Fruit fly (Drosophila melanogaster): Measurements from ENCODE around the gene CG33270.
A peak's percentile ranks its signal among the peaks of the same experiment; 100 is the strongest.

Gene CG33270

DNA sequence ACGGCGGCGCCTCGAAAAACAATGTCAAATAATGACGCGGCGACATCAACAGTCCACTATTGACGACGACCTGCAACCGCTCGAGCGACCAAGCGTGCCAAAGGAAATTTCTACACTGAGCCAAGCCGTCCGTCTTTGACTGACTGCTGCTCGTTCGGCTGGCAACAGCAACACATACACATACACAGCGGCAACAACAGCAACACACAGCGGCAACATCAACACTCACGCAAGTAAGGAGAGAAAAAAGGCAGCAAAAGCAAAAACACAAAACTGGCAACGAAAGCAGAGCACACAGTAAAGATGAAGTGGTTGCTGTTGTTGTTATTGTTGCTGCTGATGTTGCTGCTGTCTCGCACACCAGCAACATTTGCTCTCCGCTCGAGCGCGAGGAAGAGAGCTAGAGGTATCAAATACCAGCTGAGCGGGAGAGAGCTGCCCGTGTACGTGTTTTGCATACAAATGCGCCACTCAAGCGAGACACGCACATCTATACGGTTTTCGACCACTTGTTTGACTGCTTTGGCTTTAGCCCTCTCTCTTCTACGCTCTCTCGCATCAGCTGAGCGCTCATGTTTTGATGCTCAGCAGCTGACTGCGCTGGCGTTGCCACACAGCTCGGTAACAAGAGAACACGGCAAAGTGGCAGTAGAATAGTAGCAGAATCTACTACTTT lies 25.3 kb downstream of the CG33270 start (continued):
- no peak for TF ChIP-seq prd (optimal IDR thresholded peaks at IDR 0.05)
- TF ChIP-seq prd (GFP tag; IDR thresholded peaks at IDR 0.05) = no peak
- TF ChIP-seq CG2120 (GFP tag; optimal IDR thresholded peaks at IDR 0.05) = no peak
- TF ChIP-seq disco-r (GFP tag; optimal IDR thresholded peaks at IDR 0.05) = no peak
- TF ChIP-seq sc (optimal IDR thresholded peaks at IDR 0.05) = no peak
- no peak for TF ChIP-seq sc (GFP tag; optimal IDR thresholded peaks at IDR 0.05)
- TF ChIP-seq bab2 (GFP tag; optimal IDR thresholded peaks at IDR 0.05) = no peak
- TF ChIP-seq pho (GFP tag; optimal IDR thresholded peaks at IDR 0.05) = no peak
- peak; percentile 59 for TF ChIP-seq mirr (GFP tag; optimal IDR thresholded peaks at IDR 0.05)
- peak; percentile 38 for TF ChIP-seq CG10147 (GFP tag; optimal IDR thresholded peaks at IDR 0.05)
- no peak for TF ChIP-seq CG15073 (GFP tag; optimal IDR thresholded peaks at IDR 0.05)
- TF ChIP-seq Gug (GFP tag; IDR thresholded peaks at IDR 0.05) = no peak
- peak; percentile 98 for TF ChIP-seq chinmo (GFP tag; IDR thresholded peaks at IDR 0.05; ENCODE audit: partially characterized antibody)
- no peak for TF ChIP-seq Camta (GFP tag; optimal IDR thresholded peaks at IDR 0.05)
- no peak; the same call in 2 of the 3 replicates for TF ChIP-seq CG16813 (GFP tag; IDR thresholded peaks at IDR 0.05; ENCODE audit: partially characterized antibody)
- TF ChIP-seq CG13424 (tag; optimal IDR thresholded peaks at IDR 0.05) = no peak
- peak; percentile 51 for TF ChIP-seq nau (GFP tag; optimal IDR thresholded peaks at IDR 0.05)
- no peak for TF ChIP-seq lmd (GFP tag; IDR thresholded peaks at IDR 0.05)
- no peak for TF ChIP-seq Sin3A (optimal IDR thresholded peaks at IDR 0.05)
- no peak for TF ChIP-seq sim (GFP tag; IDR thresholded peaks at IDR 0.05)
- TF ChIP-seq Hey (tag; optimal IDR thresholded peaks at IDR 0.05) = no peak
- TF ChIP-seq CG12299 (tag; optimal IDR thresholded peaks at IDR 0.05) = no peak
- peak; percentile 23; the same call in 1 of the 2 replicates for TF ChIP-seq inv (GFP tag; IDR thresholded peaks at IDR 0.05; ENCODE audit: partially characterized antibody)
- TF ChIP-seq Dbx (GFP tag; IDR thresholded peaks at IDR 0.05) = 0 out of 3 replicates have a peak, but pooled peaks have one; percentile 38
- no peak for TF ChIP-seq fu2 (GFP tag; optimal IDR thresholded peaks at IDR 0.05)
- no peak for TF ChIP-seq Lim3 (GFP tag; IDR thresholded peaks at IDR 0.05)
- TF ChIP-seq CG13894 (tag; optimal IDR thresholded peaks at IDR 0.05) = peak; percentile 69
- peak; percentile 82 for TF ChIP-seq sna (GFP tag; IDR thresholded peaks at IDR 0.05; ENCODE audit: partially characterized antibody)
- peak; percentile 50 for TF ChIP-seq sug (tag; optimal IDR thresholded peaks at IDR 0.05)
- peak; percentile 17 for TF ChIP-seq ash1 (GFP tag; optimal IDR thresholded peaks at IDR 0.05)
- no peak for TF ChIP-seq CG10431 (GFP tag; optimal IDR thresholded peaks at IDR 0.05)
- no peak for TF ChIP-seq slp2 (GFP tag; optimal IDR thresholded peaks at IDR 0.05)
- TF ChIP-seq C15 (GFP tag; IDR thresholded peaks at IDR 0.05) = no peak
- no peak for TF ChIP-seq pum (GFP tag; optimal IDR thresholded peaks at IDR 0.05)
- TF ChIP-seq CG1024 (GFP tag; IDR thresholded peaks at IDR 0.05) = 0 out of 2 replicates have a peak, but pooled peaks have one; percentile 6
- TF ChIP-seq insv (GFP tag; optimal IDR thresholded peaks at IDR 0.05) = no peak
- no peak for TF ChIP-seq maf-S (GFP tag; optimal IDR thresholded peaks at IDR 0.05)
- TF ChIP-seq Fer1 (GFP tag; optimal IDR thresholded peaks at IDR 0.05) = peak; percentile 64
- no peak for TF ChIP-seq CG10274 (GFP tag; optimal IDR thresholded peaks at IDR 0.05)
- TF ChIP-seq CG8924 (tag; optimal IDR thresholded peaks at IDR 0.05) = peak; percentile 29
- TF ChIP-seq CG17568 (GFP tag; optimal IDR thresholded peaks at IDR 0.05) = no peak
- TF ChIP-seq CG17385 (GFP tag; optimal IDR thresholded peaks at IDR 0.05) = peak; percentile 26
- peak; percentile 63; the same call in 1 of the 3 replicates for TF ChIP-seq mld (GFP tag; IDR thresholded peaks at IDR 0.05; ENCODE audit: partially characterized antibody)
- TF ChIP-seq Doc3 (GFP tag; IDR thresholded peaks at IDR 0.05; ENCODE audit: partially characterized antibody) = peak; percentile 72
- no peak for TF ChIP-seq HHEX (GFP tag; optimal IDR thresholded peaks at IDR 0.05)
- peak; percentile 39 for TF ChIP-seq oc (tag; optimal IDR thresholded peaks at IDR 0.05)
- no peak for TF ChIP-seq Elba2 (GFP tag; optimal IDR thresholded peaks at IDR 0.05)
- TF ChIP-seq tx (GFP tag; optimal IDR thresholded peaks at IDR 0.05) = no peak
- TF ChIP-seq Bgb (GFP tag; IDR thresholded peaks at IDR 0.05; ENCODE audit: partially characterized antibody) = peak; percentile 43; the same call in 1 of the 2 replicates
- peak; percentile 75 for TF ChIP-seq CG5180 (GFP tag; optimal IDR thresholded peaks at IDR 0.05)

Measured in whole organism, embryonic.